Worm (Caenorhabditis elegans) whole organism, L2 larva: Measurements from ENCODE around the gene T05G5.4.
A peak's percentile ranks its signal among the peaks of the same experiment; 100 is the strongest.

Experiments
- C34F6.9 ChIP-seq: fragments of 150-350 bp; optimal IDR thresholded peaks from 2 replicates; lab custom pipeline; 2014; ENCODE audit warnings: missing biosample characterization, missing genetic modification characterization
- F13H6.1 ChIP-seq: sonication (generic microtip); optimal IDR thresholded peaks from 2 replicates; lab custom pipeline; 2016; ENCODE audit warnings: missing genetic modification characterization, missing compliant biosample characterization
- R02D3.7 ChIP-seq: fragments of 150-350 bp; optimal IDR thresholded peaks from 2 replicates; lab custom pipeline; 2014; ENCODE audit warnings: missing biosample characterization, missing genetic modification characterization
- Y55F3AM.14 ChIP-seq: fragments of 200-800 bp; sonication (Bioruptor generic); optimal IDR thresholded peaks from 2 replicates; lab custom pipeline; 2018; ENCODE audit warnings: mild to moderate bottlenecking, missing genetic modification characterization, missing compliant biosample characterization
- ZK546.5 ChIP-seq: sonication (generic microtip); optimal IDR thresholded peaks from 2 replicates; lab custom pipeline; 2017; ENCODE audit warnings: missing biosample characterization, missing genetic modification characterization
- aly-2 ChIP-seq: fragments of 150-350 bp; optimal IDR thresholded peaks from 2 replicates; lab custom pipeline; 2014; ENCODE audit warnings: missing biosample characterization, missing genetic modification characterization
- blmp-1 ChIP-seq: sonication (generic microtip); optimal IDR thresholded peaks from 2 replicates; lab custom pipeline; 2017; ENCODE audit warnings: missing genetic modification characterization, mild to moderate bottlenecking, missing compliant biosample characterization, antibody characterized with exemption, moderate library complexity; ENCODE audit not compliant: insufficient read depth
- ceh-82 ChIP-seq: fragments of 150-350 bp; optimal IDR thresholded peaks from 2 replicates; lab custom pipeline; 2014; ENCODE audit warnings: missing biosample characterization, missing genetic modification characterization
- dmd-4 ChIP-seq: sonication (generic microtip); optimal IDR thresholded peaks from 2 replicates; lab custom pipeline; 2017; ENCODE audit warnings: missing biosample characterization, missing genetic modification characterization
- egl-27 ChIP-seq: sonication (generic microtip); optimal IDR thresholded peaks from 3 replicates; lab custom pipeline; 2017; ENCODE audit warnings: missing biosample characterization, missing genetic modification reagents, missing genetic modification characterization
- elt-1 ChIP-seq: fragments of 150-350 bp; optimal IDR thresholded peaks from 2 replicates; lab custom pipeline; 2014; ENCODE audit warnings: missing biosample characterization, missing genetic modification characterization
- fos-1 ChIP-seq: fragments of 150-350 bp; optimal IDR thresholded peaks from 2 replicates; lab custom pipeline; 2014; ENCODE audit warnings: missing biosample characterization, missing genetic modification characterization
- gmeb-1 ChIP-seq: fragments of 150-350 bp; optimal IDR thresholded peaks from 2 replicates; lab custom pipeline; 2014; ENCODE audit warnings: missing biosample characterization, missing genetic modification characterization
- lin-13 ChIP-seq: fragments of 150-350 bp; optimal IDR thresholded peaks from 2 replicates; lab custom pipeline; 2014; ENCODE audit warnings: missing biosample characterization, missing genetic modification reagents, missing genetic modification characterization
- lin-39 ChIP-seq: fragments of 150-350 bp; optimal IDR thresholded peaks from 2 replicates; lab custom pipeline; 2014; ENCODE audit warnings: missing biosample characterization, missing genetic modification reagents, missing genetic modification characterization
- lsy-2 ChIP-seq, 2 experiments: fragments of 150-350 bp in 1 of 2; sonication (generic microtip) in 1 of 2; optimal IDR thresholded peaks; 2 replicates each; lab custom pipeline; 2014 to 2017; ENCODE audit warnings: missing biosample characterization in 2 of 2, missing genetic modification characterization in 2 of 2
- nhr-10 ChIP-seq: sonication (generic microtip); optimal IDR thresholded peaks from 2 replicates; lab custom pipeline; 2017; ENCODE audit warnings: missing biosample characterization, missing genetic modification characterization
- nhr-12 ChIP-seq: fragments of 150-350 bp; optimal IDR thresholded peaks from 2 replicates; lab custom pipeline; 2014; ENCODE audit warnings: missing biosample characterization, missing genetic modification characterization
- nhr-129 ChIP-seq: fragments of 150-350 bp; optimal IDR thresholded peaks from 2 replicates; lab custom pipeline; 2014; ENCODE audit warnings: missing biosample characterization, missing genetic modification characterization
- nhr-21 ChIP-seq: fragments of 150-350 bp; optimal IDR thresholded peaks from 2 replicates; lab custom pipeline; 2014; ENCODE audit warnings: missing biosample characterization, missing genetic modification characterization
- nhr-23 ChIP-seq: fragments of 150-350 bp; optimal IDR thresholded peaks from 2 replicates; lab custom pipeline; 2014; ENCODE audit warnings: missing biosample characterization, missing genetic modification reagents, missing genetic modification characterization
- nhr-237 ChIP-seq: fragments of 150-350 bp; optimal IDR thresholded peaks from 2 replicates; lab custom pipeline; 2014; ENCODE audit warnings: missing biosample characterization, missing genetic modification characterization
- nhr-25 ChIP-seq: fragments of 150-350 bp; sonication (generic microtip); optimal IDR thresholded peaks from 3 replicates; lab custom pipeline; 2014; ENCODE audit warnings: missing biosample characterization, missing genetic modification characterization
- nhr-6 ChIP-seq: fragments of 150-350 bp; optimal IDR thresholded peaks from 2 replicates; lab custom pipeline; 2014; ENCODE audit warnings: missing biosample characterization, missing genetic modification characterization
- nhr-77 ChIP-seq: fragments of 150-350 bp; optimal IDR thresholded peaks from 2 replicates; lab custom pipeline; 2014; ENCODE audit warnings: missing biosample characterization, missing genetic modification characterization
- peb-1 ChIP-seq: fragments of 150-350 bp; optimal IDR thresholded peaks from 2 replicates; lab custom pipeline; 2014; ENCODE audit warnings: missing biosample characterization, missing genetic modification characterization
- sem-4 ChIP-seq: fragments of 150-350 bp; optimal IDR thresholded peaks from 2 replicates; lab custom pipeline; 2014; ENCODE audit warnings: missing biosample characterization, missing genetic modification reagents, missing genetic modification characterization
- sma-9 ChIP-seq, 2 experiments: fragments of 150-350 bp in 1 of 2; sonication (generic microtip) in 1 of 2; optimal IDR thresholded peaks; 2 replicates each; lab custom pipeline; 2014 to 2016; ENCODE audit warnings: missing genetic modification characterization in 2 of 2, mild to moderate bottlenecking in 1 of 2, missing biosample characterization in 1 of 2, missing compliant biosample characterization in 1 of 2, missing genetic modification reagents in 1 of 2, moderate library complexity in 1 of 2
- unc-39 ChIP-seq: fragments of 150-350 bp; optimal IDR thresholded peaks from 2 replicates; lab custom pipeline; 2014; ENCODE audit warnings: missing biosample characterization, missing genetic modification characterization
- ztf-1 ChIP-seq: fragments of 200-800 bp; sonication (Bioruptor generic); conservative IDR thresholded peaks from 2 replicates; pipeline ENCODE4 v1.3.6; 2022; ENCODE audit warnings: missing genetic modification characterization, missing compliant biosample characterization
- ztf-11 ChIP-seq: sonication (generic microtip); optimal IDR thresholded peaks from 2 replicates; lab custom pipeline; 2017; ENCODE audit warnings: missing biosample characterization, missing genetic modification characterization
- ztf-4 ChIP-seq: fragments of 150-350 bp; optimal IDR thresholded peaks from 2 replicates; lab custom pipeline; 2014; ENCODE audit warnings: missing biosample characterization, missing genetic modification characterization

Gene T05G5.4

DNA sequence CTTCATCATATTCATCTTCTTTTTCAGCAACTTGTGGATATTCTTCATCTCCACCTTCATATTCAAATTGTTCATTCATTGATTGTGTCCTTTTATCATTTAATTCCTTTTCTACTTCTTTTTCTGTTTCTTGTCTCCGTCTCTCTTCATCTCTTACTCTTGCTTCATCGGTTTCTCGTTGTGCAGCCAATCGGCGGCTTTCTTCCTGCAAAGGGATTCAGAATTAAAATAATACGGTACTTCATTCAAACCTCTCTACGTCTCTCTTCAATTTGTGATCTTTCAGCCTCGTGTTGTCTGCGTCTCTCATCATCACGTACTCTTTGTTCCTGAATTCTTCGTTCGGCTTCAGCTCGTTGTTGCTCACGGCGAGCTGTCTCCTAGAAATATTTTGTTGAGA is 8.1 kb upstream of the T05G5.4 start:
- TF ChIP-seq lsy-2 (tag; optimal IDR thresholded peaks at IDR 0.05; lab: Kevin White, UChicago) (peak in 1 of 2 experiments; percentile 28), peb-1 (tag; lab: Kevin White, UChicago) (no peak)
- TF ChIP-seq, all 48 proteins: peak for 1

DNA sequence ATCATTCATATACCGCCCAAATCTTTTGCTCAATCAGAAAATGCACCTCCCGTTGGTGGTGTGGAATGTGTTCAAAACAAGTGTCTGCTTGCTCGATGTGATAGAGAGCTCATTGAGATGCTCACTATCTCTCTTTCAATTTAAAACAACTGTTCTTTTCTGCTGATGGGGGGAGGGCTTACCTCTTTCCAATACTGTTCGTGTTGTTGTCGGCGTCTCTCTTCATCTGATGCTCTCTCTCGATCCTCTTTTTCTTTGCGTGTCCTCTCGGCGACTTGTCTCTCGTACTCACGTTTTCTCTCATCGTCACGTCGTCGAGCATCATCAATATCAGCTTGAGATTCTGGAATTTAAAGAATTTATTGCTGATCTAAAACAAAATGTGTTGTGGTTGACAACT is 6.7 kb upstream of the T05G5.4 start:
- TF ChIP-seq sem-4 (no peak), nhr-129 (tag; lab: Kevin White, UChicago) (peak; percentile 31), nhr-25 (no peak), unc-39 (tag; lab: Kevin White, UChicago) (no peak), F13H6.1 (tag; lab: Kevin White, UChicago) (peak; percentile 73), sma-9 (GFP tag; optimal IDR thresholded peaks at IDR 0.05; lab: Kevin White, UChicago) (peak; percentile 50), sma-9 (tag; optimal IDR thresholded peaks at IDR 0.05; lab: Kevin White, UChicago) (no peak), C34F6.9 (peak; percentile 48), blmp-1 (tag; lab: Kevin White, UChicago) (no peak), nhr-10 (tag; lab: Kevin White, UChicago) (no peak), lsy-2 (tag; optimal IDR thresholded peaks at IDR 0.05; lab: Kevin White, UChicago) (peak in 1 of 2 experiments; percentile 33), dmd-4 (tag; lab: Kevin White, UChicago) (no peak)
- TF ChIP-seq, all 48 proteins: peak for 5

DNA sequence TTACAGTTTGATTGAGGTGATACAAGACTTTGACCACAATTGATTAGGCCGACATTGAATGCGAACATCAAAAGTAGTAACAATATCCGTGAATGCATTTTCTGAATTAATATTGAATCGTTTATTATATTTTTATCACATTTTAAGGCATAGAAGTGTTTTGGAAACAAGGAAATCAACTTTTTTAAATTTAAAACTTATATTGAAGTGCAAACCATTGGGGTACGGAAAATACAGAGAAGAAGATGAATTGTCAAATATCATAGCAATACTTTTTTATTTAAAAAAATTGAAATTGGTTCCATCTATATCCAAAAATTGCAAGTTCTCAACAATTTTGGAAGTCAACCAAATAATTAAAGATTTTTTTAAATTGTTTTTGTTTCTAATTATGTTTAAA is 5.5 kb upstream of the T05G5.4 start, which contains the start of gene T05G5.1:
Gene T05G5.1 (minus strand): TSS at position 101 of the 400 bp plus-strand sequence.
- TF ChIP-seq nhr-12 (tag; lab: Kevin White, UChicago) (no peak), dmd-4 (tag; lab: Kevin White, UChicago) (no peak), nhr-6 (tag; lab: Kevin White, UChicago) (no peak), lsy-2 (tag; optimal IDR thresholded peaks at IDR 0.05; lab: Kevin White, UChicago) (no peak), nhr-23 (tag; lab: Kevin White, UChicago) (no peak), lin-13 (GFP tag; lab: Kevin White, UChicago) (no peak), nhr-21 (tag; lab: Kevin White, UChicago) (no peak), ztf-1 (GFP tag; lab: Robert Waterston, UW) (no peak), aly-2 (no peak), ZK546.5 (tag; lab: Kevin White, UChicago) (no peak), gmeb-1 (tag; lab: Kevin White, UChicago) (no peak), blmp-1 (tag; lab: Kevin White, UChicago) (no peak), ceh-82 (tag; lab: Kevin White, UChicago) (no peak)

- TF ChIP-seq egl-27 (tag; lab: Kevin White, UChicago), result no peak
- peak; percentile 59 for TF ChIP-seq nhr-129 (tag; lab: Kevin White, UChicago)
- peak in 1 of 2 experiments; percentile 16 for TF ChIP-seq lsy-2 (tag; optimal IDR thresholded peaks at IDR 0.05; lab: Kevin White, UChicago)
- peak; percentile 10 for TF ChIP-seq sma-9 (GFP tag; optimal IDR thresholded peaks at IDR 0.05; lab: Kevin White, UChicago)
- no peak for TF ChIP-seq sma-9 (tag; optimal IDR thresholded peaks at IDR 0.05; lab: Kevin White, UChicago)
- peak; percentile 72 for TF ChIP-seq F13H6.1 (tag; lab: Kevin White, UChicago)
- peak; percentile 41 for TF ChIP-seq C34F6.9
- TF ChIP-seq ztf-11, result no peak
- TF ChIP-seq, all 48 proteins: peak for 5
Observed at ce11 chrIII:9744525-9744924, 4.2 kb upstream of the T05G5.4 start.

- TF ChIP-seq fos-1 (no peak), aly-2 (no peak), R02D3.7 (tag; lab: Kevin White, UChicago) (no peak), dmd-4 (tag; lab: Kevin White, UChicago) (no peak), ztf-1 (GFP tag; lab: Robert Waterston, UW) (no peak), elt-1 (no peak), ztf-4 (tag; lab: Kevin White, UChicago) (no peak)
Observed at ce11 chrIII:9745333-9745897, 3.3 kb upstream of the T05G5.4 start.

- no peak for TF ChIP-seq nhr-77 (tag; lab: Kevin White, UChicago)
- no peak for TF ChIP-seq dmd-4 (tag; lab: Kevin White, UChicago)
- no peak for TF ChIP-seq F13H6.1 (tag; lab: Kevin White, UChicago)
- no peak for TF ChIP-seq lin-39 (tag; lab: Kevin White, UChicago)
- no peak for TF ChIP-seq nhr-10 (tag; lab: Kevin White, UChicago)
- no peak for TF ChIP-seq peb-1 (tag; lab: Kevin White, UChicago)
- no peak for TF ChIP-seq Y55F3AM.14 (GFP tag; lab: Kevin White, UChicago)
- no peak for TF ChIP-seq C34F6.9
- no peak for TF ChIP-seq nhr-237 (tag; lab: Kevin White, UChicago)
- TF ChIP-seq, all 48 proteins: peak for 0
Observed at ce11 chrIII:9746665-9747064, 2.1 kb upstream of the T05G5.4 start.
